Fruit fly (Drosophila melanogaster) whole organism, embryonic: Measurements from ENCODE around the gene Cka.
A peak's percentile ranks its signal among the peaks of the same experiment; 100 is the strongest.

Experiments
- Atf6 ChIP-seq: fragments of 200-800 bp; sonication (Bioruptor generic); IDR thresholded peaks from 2 replicates; pipeline ENCODE4 v1.3.6; 2022; ENCODE audit warnings: missing biosample characterization, missing genetic modification characterization
- Bdp1 ChIP-seq: fragments of 200-800 bp; sonication (Bioruptor generic); optimal IDR thresholded peaks from 3 replicates; lab custom pipeline; 2016; ENCODE audit warnings: missing biosample characterization, missing genetic modification characterization
- CG10274 ChIP-seq: fragments of 200-800 bp; sonication (Bioruptor generic); optimal IDR thresholded peaks from 3 replicates; lab custom pipeline; 2017; ENCODE audit warnings: missing biosample characterization, mild to moderate bottlenecking, missing genetic modification characterization
- CG11093 ChIP-seq: fragments of 200-800 bp; sonication (Bioruptor generic); IDR thresholded peaks from 3 replicates; pipeline ENCODE4 v1.3.6; 2022; ENCODE audit warnings: missing biosample characterization, missing genetic modification characterization
- CG12942 ChIP-seq: fragments of 200-800 bp; sonication (Bioruptor generic); optimal IDR thresholded peaks from 3 replicates; lab custom pipeline; 2016; ENCODE audit warnings: missing biosample characterization, missing genetic modification characterization
- CG13424 ChIP-seq: fragments of 200-800 bp; sonication (Bioruptor generic); optimal IDR thresholded peaks from 2 replicates; lab custom pipeline; 2019; ENCODE audit warnings: missing biosample characterization, mild to moderate bottlenecking, missing genetic modification characterization, moderate library complexity
- CG14441 ChIP-seq: fragments of 200-800 bp; sonication (Bioruptor generic); IDR thresholded peaks from 2 replicates; pipeline ENCODE4 v1.3.6; 2022; ENCODE audit warnings: missing biosample characterization, missing genetic modification characterization
- CG14667 ChIP-seq: fragments of 200-800 bp; sonication (Bioruptor generic); IDR thresholded peaks from 2 replicates; pipeline ENCODE4 v1.3.6; 2022; ENCODE audit warnings: missing biosample characterization, missing genetic modification characterization
- CG15011 ChIP-seq: fragments of 200-800 bp; sonication (Bioruptor generic); optimal IDR thresholded peaks from 3 replicates; lab custom pipeline; 2018; ENCODE audit warnings: missing biosample characterization, mild to moderate bottlenecking, missing genetic modification characterization
- CG17359 ChIP-seq: fragments of 200-800 bp; sonication (Bioruptor generic); optimal IDR thresholded peaks from 3 replicates; lab custom pipeline; 2018; ENCODE audit warnings: missing biosample characterization, mild to moderate bottlenecking, missing genetic modification characterization, moderate library complexity
- CG1792 ChIP-seq: fragments of 200-800 bp; sonication (Bioruptor generic); optimal IDR thresholded peaks from 2 replicates; lab custom pipeline; 2016; ENCODE audit warnings: missing biosample characterization, missing genetic modification characterization
- CG1832 ChIP-seq: fragments of 200-800 bp; sonication (Bioruptor generic); optimal IDR thresholded peaks from 2 replicates; lab custom pipeline; 2017; ENCODE audit warnings: missing biosample characterization, mild to moderate bottlenecking, missing genetic modification characterization, inconsistent platforms
- CG18476 ChIP-seq: fragments of 200-800 bp; sonication (Bioruptor generic); optimal IDR thresholded peaks from 2 replicates; lab custom pipeline; 2016; ENCODE audit warnings: missing biosample characterization, mild to moderate bottlenecking, missing genetic modification characterization
- CG2678 ChIP-seq: fragments of 200-800 bp; sonication (Bioruptor generic); optimal IDR thresholded peaks from 3 replicates; lab custom pipeline; 2019; ENCODE audit warnings: missing biosample characterization, mild to moderate bottlenecking, missing genetic modification characterization, moderate library complexity
- CG6791 ChIP-seq: fragments of 200-800 bp; sonication (Bioruptor generic); IDR thresholded peaks from 3 replicates; pipeline ENCODE4 v1.3.6; 2022; ENCODE audit warnings: missing biosample characterization, missing genetic modification characterization; ENCODE audit not compliant: partially characterized antibody
- CG7271 ChIP-seq: fragments of 200-800 bp; sonication (Bioruptor generic); optimal IDR thresholded peaks from 2 replicates; lab custom pipeline; 2018; ENCODE audit warnings: missing biosample characterization, mild to moderate bottlenecking, missing genetic modification characterization, moderate library complexity
- CG7839 ChIP-seq: fragments of 200-800 bp; sonication (Bioruptor generic); optimal IDR thresholded peaks from 3 replicates; lab custom pipeline; 2018; ENCODE audit warnings: missing biosample characterization, mild to moderate bottlenecking, missing genetic modification characterization, moderate library complexity
- CG8478 ChIP-seq: fragments of >200 bp; optimal IDR thresholded peaks from 2 replicates; lab custom pipeline; 2018
- CG8765 ChIP-seq: fragments of 200-800 bp; sonication (Bioruptor generic); IDR thresholded peaks from 2 replicates; pipeline ENCODE4 v1.3.6; 2022; ENCODE audit warnings: missing biosample characterization, missing genetic modification characterization
- CG9215 ChIP-seq: fragments of 200-800 bp; sonication (Bioruptor generic); IDR thresholded peaks from 2 replicates; pipeline ENCODE4 v1.3.6; 2022; ENCODE audit warnings: missing biosample characterization, missing genetic modification characterization
- CoRest ChIP-seq: fragments of 200-800 bp; sonication (Bioruptor generic); optimal IDR thresholded peaks from 3 replicates; lab custom pipeline; 2018; ENCODE audit warnings: missing biosample characterization, mild to moderate bottlenecking, missing genetic modification characterization, moderate library complexity
- Dip2 ChIP-seq: fragments of 200-800 bp; sonication (Bioruptor generic); IDR thresholded peaks from 2 replicates; pipeline ENCODE4 v1.3.6; 2022; ENCODE audit warnings: missing biosample characterization, missing genetic modification characterization
- Fer1 ChIP-seq: fragments of 200-800 bp; sonication (Bioruptor generic); optimal IDR thresholded peaks from 2 replicates; lab custom pipeline; 2017; ENCODE audit warnings: missing biosample characterization, mild to moderate bottlenecking, missing genetic modification characterization
- Gsc ChIP-seq: fragments of 200-800 bp; sonication (Bioruptor generic); IDR thresholded peaks from 2 replicates; pipeline ENCODE4 v1.3.6; 2022; ENCODE audit warnings: missing biosample characterization, missing genetic modification characterization
- Hr3 ChIP-seq: fragments of 200-800 bp; sonication (Bioruptor generic); optimal IDR thresholded peaks from 3 replicates; lab custom pipeline; 2016; ENCODE audit warnings: missing biosample characterization, missing genetic modification characterization
- Hr39 ChIP-seq: fragments of >200 bp; optimal IDR thresholded peaks from 2 replicates; lab custom pipeline; 2017
- Lim3 ChIP-seq: fragments of 200-800 bp; sonication (Bioruptor generic); IDR thresholded peaks from 2 replicates; pipeline ENCODE4 v1.3.6; 2022; ENCODE audit warnings: missing biosample characterization, missing genetic modification characterization
- Meics ChIP-seq: fragments of 200-800 bp; sonication (Bioruptor generic); optimal IDR thresholded peaks from 2 replicates; lab custom pipeline; 2017; ENCODE audit warnings: missing biosample characterization, mild to moderate bottlenecking, missing genetic modification characterization
- Sin3A ChIP-seq: fragments of >200 bp; optimal IDR thresholded peaks from 2 replicates; lab custom pipeline; 2018
- Tbp ChIP-seq: fragments of >200 bp; optimal IDR thresholded peaks from 2 replicates; lab custom pipeline; 2018; ENCODE audit warnings: missing biosample characterization, missing genetic modification characterization
- ab ChIP-seq: fragments of 200-800 bp; sonication (Bioruptor generic); optimal IDR thresholded peaks from 2 replicates; lab custom pipeline; 2016; ENCODE audit warnings: missing biosample characterization, missing genetic modification characterization
- abd-A ChIP-seq: fragments of 200-800 bp; sonication (Bioruptor generic); optimal IDR thresholded peaks from 3 replicates; lab custom pipeline; 2019; ENCODE audit warnings: missing biosample characterization, mild to moderate bottlenecking, missing genetic modification characterization, moderate library complexity
- bab2 ChIP-seq: fragments of 200-800 bp; sonication (Bioruptor generic); optimal IDR thresholded peaks from 2 replicates; lab custom pipeline; 2016; ENCODE audit warnings: missing biosample characterization, missing genetic modification characterization
- cad ChIP-seq: fragments of >200 bp; optimal IDR thresholded peaks from 2 replicates; lab custom pipeline; 2017; ENCODE audit warnings: missing biosample characterization, missing genetic modification characterization
- crc ChIP-seq: fragments of 200-800 bp; sonication (Bioruptor generic); optimal IDR thresholded peaks from 2 replicates; lab custom pipeline; 2016; ENCODE audit warnings: missing biosample characterization, missing genetic modification characterization
- croc ChIP-seq: fragments of 200-800 bp; sonication (Bioruptor generic); conservative IDR thresholded peaks from 3 replicates; pipeline ENCODE4 v1.3.6; 2022; ENCODE audit warnings: missing biosample characterization, missing genetic modification characterization
- dimm ChIP-seq: fragments of 200-800 bp; sonication (Bioruptor generic); IDR thresholded peaks from 2 replicates; pipeline ENCODE4 v1.3.6; 2022; ENCODE audit warnings: missing biosample characterization, missing genetic modification characterization
- dpn ChIP-seq, 2 experiments: fragments of 200-800 bp; sonication (Bioruptor generic); optimal IDR thresholded peaks; 3 replicates each; lab custom pipeline; 2016; ENCODE audit warnings: missing biosample characterization in 2 of 2, missing genetic modification characterization in 2 of 2
- gcm2 ChIP-seq: fragments of 200-800 bp; sonication (Bioruptor generic); optimal IDR thresholded peaks from 2 replicates; lab custom pipeline; 2016; ENCODE audit warnings: missing biosample characterization, missing genetic modification characterization
- gsb-n ChIP-seq: fragments of 200-800 bp; sonication (Bioruptor generic); optimal IDR thresholded peaks from 3 replicates; lab custom pipeline; 2018; ENCODE audit warnings: missing biosample characterization, mild to moderate bottlenecking, missing genetic modification characterization
- hbn ChIP-seq: fragments of 200-800 bp; sonication (Bioruptor generic); IDR thresholded peaks from 2 replicates; pipeline ENCODE4 v1.3.6; 2022; ENCODE audit warnings: missing biosample characterization, missing genetic modification characterization; ENCODE audit not compliant: partially characterized antibody
- knrl ChIP-seq: fragments of 200-800 bp; sonication (Bioruptor generic); IDR thresholded peaks from 3 replicates; pipeline ENCODE4 v1.3.6; 2022; ENCODE audit warnings: missing biosample characterization, missing genetic modification characterization; ENCODE audit not compliant: partially characterized antibody
- pros ChIP-seq: fragments of 200-800 bp; sonication (Bioruptor generic); optimal IDR thresholded peaks from 3 replicates; lab custom pipeline; 2019; ENCODE audit warnings: missing biosample characterization, mild to moderate bottlenecking, missing genetic modification characterization, moderate library complexity
- pum ChIP-seq: fragments of 200-800 bp; sonication (Bioruptor generic); optimal IDR thresholded peaks from 2 replicates; lab custom pipeline; 2016; ENCODE audit warnings: missing biosample characterization, missing genetic modification characterization
- sna ChIP-seq: fragments of 200-800 bp; sonication (Bioruptor generic); IDR thresholded peaks from 2 replicates; pipeline ENCODE4 v1.3.6; 2022; ENCODE audit warnings: missing biosample characterization, missing genetic modification characterization; ENCODE audit not compliant: partially characterized antibody
- stc ChIP-seq: fragments of 200-800 bp; sonication (Bioruptor generic); IDR thresholded peaks from 2 replicates; pipeline ENCODE4 v1.3.6; 2022; ENCODE audit warnings: missing biosample characterization, missing genetic modification characterization
- tin ChIP-seq: fragments of 200-800 bp; sonication (Bioruptor generic); optimal IDR thresholded peaks from 3 replicates; lab custom pipeline; 2016; ENCODE audit warnings: missing biosample characterization, missing genetic modification characterization
- tna ChIP-seq: fragments of 200-800 bp; sonication (Bioruptor generic); IDR thresholded peaks from 2 replicates; pipeline ENCODE4 v1.3.6; 2022; ENCODE audit warnings: missing biosample characterization, missing genetic modification characterization; ENCODE audit not compliant: partially characterized antibody
- tup ChIP-seq: fragments of 200-800 bp; sonication (Bioruptor generic); optimal IDR thresholded peaks from 2 replicates; lab custom pipeline; 2016; ENCODE audit warnings: missing biosample characterization, mild to moderate bottlenecking, missing genetic modification characterization, moderate library complexity
- unc-4 ChIP-seq: fragments of 200-800 bp; sonication (Bioruptor generic); IDR thresholded peaks from 2 replicates; pipeline ENCODE4 v1.3.6; 2022; ENCODE audit warnings: missing biosample characterization, missing genetic modification characterization; ENCODE audit not compliant: partially characterized antibody
- unpg ChIP-seq: fragments of 200-800 bp; sonication (Bioruptor generic); optimal IDR thresholded peaks from 3 replicates; lab custom pipeline; 2018; ENCODE audit warnings: missing biosample characterization, mild to moderate bottlenecking, missing genetic modification characterization, moderate library complexity

Gene Cka

DNA sequence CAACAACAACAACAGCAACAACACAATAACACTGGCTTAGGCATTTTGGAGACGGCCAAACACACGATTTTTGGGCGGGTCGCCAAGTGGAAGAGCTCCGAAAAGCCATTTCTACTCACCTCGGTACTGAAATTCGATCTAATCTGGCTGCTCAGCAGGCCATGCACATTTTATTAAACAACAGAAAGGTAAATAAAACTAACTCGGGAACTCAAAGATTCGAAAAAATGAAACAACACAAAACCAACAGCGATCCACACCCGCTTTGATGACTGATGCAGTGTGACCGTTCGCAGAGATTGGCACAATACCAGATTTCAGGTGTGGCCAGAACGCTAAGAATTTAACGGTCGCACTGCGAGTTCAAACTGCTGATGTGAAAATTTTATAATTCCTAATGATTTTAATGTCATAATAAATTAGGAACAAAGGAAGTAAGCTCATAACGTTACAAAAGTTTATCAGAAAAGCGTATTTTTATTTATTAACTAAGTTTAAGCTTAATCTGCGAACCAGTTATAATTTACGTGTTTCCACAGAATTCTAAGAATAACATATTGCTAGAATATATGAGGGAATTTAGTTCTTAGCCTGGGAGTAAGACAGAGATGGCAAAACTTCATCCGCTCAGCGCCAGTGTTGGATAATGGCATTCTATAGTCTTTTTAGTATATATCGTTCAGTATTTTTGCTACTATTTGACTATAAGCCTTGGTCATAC, 52.3 kb downstream of the Cka start, which contains the start of gene Mcr (continued):
- no peak for TF ChIP-seq gsb-n (tag; lab: Kevin White, UChicago)
- TF ChIP-seq sna (GFP tag; lab: Robert Waterston, UW) = no peak
- TF ChIP-seq bab2 = no peak
- TF ChIP-seq Fer1 (GFP tag; lab: Kevin White, UChicago) = no peak
- no peak for TF ChIP-seq Hr3 (GFP tag; lab: Kevin White, UChicago)
- no peak for TF ChIP-seq CG17359 (tag; lab: Kevin White, UChicago)
- peak; percentile 21 for TF ChIP-seq gcm2 (GFP tag; lab: Kevin White, UChicago)
- no peak for TF ChIP-seq pros
- peak; percentile 38 for TF ChIP-seq CG18476 (GFP tag; lab: Kevin White, UChicago)
- TF ChIP-seq CG6791 (GFP tag; lab: Robert Waterston, UW) = peak; percentile 36; the same call in 2 of the 3 replicates
- TF ChIP-seq CG11093 (GFP tag; lab: Robert Waterston, UW) = no peak
- TF ChIP-seq CG8765 (GFP tag; lab: Robert Waterston, UW) = no peak
- TF ChIP-seq Gsc (GFP tag; lab: Robert Waterston, UW) = no peak
- TF ChIP-seq tna (GFP tag; lab: Robert Waterston, UW) = no peak
- TF ChIP-seq hbn = peak; percentile 23; the same call in 1 of the 2 replicates
- no peak for TF ChIP-seq tup (GFP tag; lab: Kevin White, UChicago)
- peak; percentile 85 for TF ChIP-seq Sin3A (lab: Kevin White, UChicago)
- no peak for TF ChIP-seq Lim3 (GFP tag; lab: Robert Waterston, UW)
- TF ChIP-seq CG1792 (GFP tag; lab: Kevin White, UChicago) = no peak
- TF ChIP-seq tin (GFP tag; lab: Kevin White, UChicago) = no peak
- peak; percentile 54 for TF ChIP-seq CoRest
- TF ChIP-seq CG10274 = no peak
- TF ChIP-seq abd-A (tag; lab: Kevin White, UChicago) = no peak
- no peak for TF ChIP-seq Atf6
- TF ChIP-seq CG13424 = no peak
- TF ChIP-seq knrl (GFP tag; lab: Robert Waterston, UW) = peak; percentile 48; the same call in 1 of the 3 replicates
- no peak for TF ChIP-seq croc
- TF ChIP-seq CG2678 (tag; lab: Kevin White, UChicago) = no peak
- TF ChIP-seq pum (GFP tag; lab: Kevin White, UChicago) = no peak
- no peak for TF ChIP-seq stc (GFP tag; lab: Robert Waterston, UW)
- TF ChIP-seq CG1832 (GFP tag; lab: Kevin White, UChicago) = no peak
- no peak for TF ChIP-seq CG12942 (GFP tag; lab: Kevin White, UChicago)
- no peak for TF ChIP-seq unpg (GFP tag; lab: Kevin White, UChicago)
- no peak for TF ChIP-seq CG14667
- no peak for TF ChIP-seq Meics
- no peak for TF ChIP-seq CG15011 (GFP tag; lab: Kevin White, UChicago)
- TF ChIP-seq Tbp (GFP tag; lab: Kevin White, UChicago) = no peak
- TF ChIP-seq CG7839 (tag; lab: Kevin White, UChicago) = no peak
- no peak for TF ChIP-seq CG8478 (lab: Kevin White, UChicago)
- TF ChIP-seq Bdp1 (GFP tag; lab: Kevin White, UChicago) = no peak
- TF ChIP-seq CG14441 (GFP tag; lab: Robert Waterston, UW) = 0 out of 2 replicates have a peak, but pooled peaks have one; percentile 12
- TF ChIP-seq dimm (GFP tag; lab: Robert Waterston, UW) = no peak
- peak; percentile 57 for TF ChIP-seq unc-4 (GFP tag; lab: Robert Waterston, UW)
- TF ChIP-seq ab (GFP tag; lab: Kevin White, UChicago) = no peak
- no peak for TF ChIP-seq Dip2 (GFP tag; lab: Robert Waterston, UW)
- no peak for TF ChIP-seq crc
- no peak for TF ChIP-seq Hr39 (lab: Kevin White, UChicago)
- TF ChIP-seq CG7271 = no peak
- TF ChIP-seq dpn (GFP tag; optimal IDR thresholded peaks at IDR 0.05; lab: Kevin White, UChicago) = peak in 1 of 2 experiments; percentile 41
- TF ChIP-seq CG9215 (GFP tag; lab: Robert Waterston, UW) = no peak
- TF ChIP-seq cad (GFP tag; lab: Kevin White, UChicago) = no peak
